Worm (Caenorhabditis elegans): ENCODE data around the gene F49F1.15.

Gene F49F1.15

ce11 chrIV:4068480-4068879 lies 45.9 kb downstream of the F49F1.15 start, which contains the start of gene fbxb-55 (continued):
- TF ChIP-seq attf-3 (GFP tag; conservative IDR thresholded peaks at IDR 0.05): no peak

- no peak for TF ChIP-seq F33H1.4 (GFP tag; IDR thresholded peaks at IDR 0.05)
- TF ChIP-seq ama-1 (optimal IDR thresholded peaks at IDR 0.05): no peak
- TF ChIP-seq ama-1 (GFP tag; optimal IDR thresholded peaks at IDR 0.05): no peak
- TF ChIP-seq ztf-22 (GFP tag; optimal IDR thresholded peaks at IDR 0.05): no peak
- no peak for TF ChIP-seq dpff-1 (tag; optimal IDR thresholded peaks at IDR 0.05)
- no peak for TF ChIP-seq C06A6.2 (GFP tag; conservative IDR thresholded peaks at IDR 0.05)
- TF ChIP-seq die-1 (tag; optimal IDR thresholded peaks at IDR 0.05): no peak
- TF ChIP-seq cebp-1 (GFP tag; IDR thresholded peaks at IDR 0.05): no peak
- TF ChIP-seq cebp-1 (tag; optimal IDR thresholded peaks at IDR 0.05): no peak
- TF ChIP-seq B0035.1 (tag; optimal IDR thresholded peaks at IDR 0.05): no peak
- no peak for TF ChIP-seq T26A5.8 (tag; optimal IDR thresholded peaks at IDR 0.05)
- no peak for TF ChIP-seq dpl-1 (GFP tag; optimal IDR thresholded peaks at IDR 0.05)
- TF ChIP-seq egl-18 (GFP tag; IDR thresholded peaks at IDR 0.05): no peak
Observed at ce11 chrIV:4067336-4067735, 47.1 kb downstream of the F49F1.15 start.
